Worm (Caenorhabditis elegans) whole organism, L1 larva: ENCODE measurements around the gene piki-1.
A peak's percentile ranks its signal among the peaks of the same experiment; 100 is the strongest.

Experiments
- C16A3.4 ChIP-seq: fragments of 150-350 bp; optimal IDR thresholded peaks from 2 replicates; lab custom pipeline; 2014; ENCODE audit warnings: missing biosample characterization, missing genetic modification characterization
- Y116A8C.19 ChIP-seq: sonication (generic microtip); optimal IDR thresholded peaks from 2 replicates; lab custom pipeline; 2016; ENCODE audit warnings: missing compliant biosample characterization, missing genetic modification characterization, borderline replicate concordance
- aha-1 ChIP-seq: fragments of 150-350 bp; optimal IDR thresholded peaks from 2 replicates; lab custom pipeline; 2014; ENCODE audit warnings: missing biosample characterization, missing genetic modification characterization
- alr-1 ChIP-seq: fragments of 200-800 bp; sonication (Bioruptor generic); optimal IDR thresholded peaks from 2 replicates; lab custom pipeline; 2018; ENCODE audit warnings: borderline replicate concordance, mild to moderate bottlenecking, missing genetic modification characterization, missing compliant biosample characterization
- ama-1 ChIP-seq: fragments of 150-350 bp; optimal IDR thresholded peaks from 2 replicates; lab custom pipeline; 2014
- ceh-82 ChIP-seq, 3 experiments: fragments of 150-350 bp in 1 of 3; sonication (generic microtip) in 2 of 3; optimal IDR thresholded peaks; 2 replicates each; lab custom pipeline; 2014 to 2017; ENCODE audit warnings: missing biosample characterization in 3 of 3, missing genetic modification characterization in 3 of 3
- ceh-90 ChIP-seq: sonication (generic microtip); optimal IDR thresholded peaks from 2 replicates; lab custom pipeline; 2016; ENCODE audit warnings: missing genetic modification characterization, missing compliant biosample characterization
- ces-1 ChIP-seq: fragments of 150-350 bp; optimal IDR thresholded peaks from 2 replicates; lab custom pipeline; 2014; ENCODE audit warnings: missing biosample characterization, missing genetic modification reagents, missing genetic modification characterization
- dpl-1 ChIP-seq, 3 experiments: fragments of 150-350 bp in 2 of 3; sonication (generic microtip) in 1 of 3; optimal IDR thresholded peaks; 2 replicates each; lab custom pipeline; 2014 to 2017; ENCODE audit warnings: missing biosample characterization in 3 of 3, missing genetic modification characterization in 3 of 3, missing genetic modification reagents in 3 of 3
- efl-1 ChIP-seq, 4 experiments: fragments of 150-350 bp; optimal IDR thresholded peaks in 3 of 4; peaks in 1 of 4; 1 replicate in 1 of 4; 2 replicates in 3 of 4; lab custom pipeline; 2014; ENCODE audit warnings: missing biosample characterization in 2 of 4, missing genetic modification characterization in 2 of 4, missing genetic modification reagents in 2 of 4
- egl-27 ChIP-seq, 2 experiments: fragments of 150-350 bp in 1 of 2; sonication (generic microtip); optimal IDR thresholded peaks; 3 replicates each; lab custom pipeline; 2017 to 2018; ENCODE audit warnings: missing biosample characterization in 2 of 2, missing genetic modification characterization in 2 of 2, missing genetic modification reagents in 2 of 2
- elt-2 ChIP-seq: sonication (generic microtip); optimal IDR thresholded peaks from 2 replicates; lab custom pipeline; 2016; ENCODE audit warnings: missing genetic modification characterization, mild to moderate bottlenecking, inconsistent platforms, missing compliant biosample characterization, missing genetic modification reagents
- fkh-10 ChIP-seq: sonication (generic microtip); optimal IDR thresholded peaks from 2 replicates; lab custom pipeline; 2017; ENCODE audit warnings: missing biosample characterization, missing genetic modification reagents, missing genetic modification characterization
- grh-1 ChIP-seq: fragments of 200-800 bp; sonication (Bioruptor generic); IDR thresholded peaks from 2 replicates; pipeline ENCODE4 v1.3.6; 2022; ENCODE audit warnings: missing genetic modification reagents, missing genetic modification characterization, missing compliant biosample characterization
- hlh-17 ChIP-seq: fragments of 200-800 bp; sonication (Bioruptor generic); optimal IDR thresholded peaks from 2 replicates; lab custom pipeline; 2018; ENCODE audit warnings: missing genetic modification characterization, mild to moderate bottlenecking, missing compliant biosample characterization, moderate library complexity, borderline replicate concordance
- irx-1 ChIP-seq: sonication (generic microtip); optimal IDR thresholded peaks from 2 replicates; lab custom pipeline; 2016; ENCODE audit warnings: missing genetic modification characterization, missing compliant biosample characterization
- jun-1 ChIP-seq: fragments of 150-350 bp; optimal IDR thresholded peaks from 2 replicates; lab custom pipeline; 2014; ENCODE audit warnings: missing biosample characterization, missing genetic modification reagents, missing genetic modification characterization
- lin-14 ChIP-seq: fragments of 200-800 bp; sonication (Bioruptor generic); optimal IDR thresholded peaks from 2 replicates; lab custom pipeline; 2018; ENCODE audit warnings: mild to moderate bottlenecking, missing genetic modification characterization, moderate library complexity, missing compliant biosample characterization
- lin-39 ChIP-seq: fragments of 150-350 bp; optimal IDR thresholded peaks from 2 replicates; lab custom pipeline; 2014; ENCODE audit warnings: missing biosample characterization, missing genetic modification reagents, missing genetic modification characterization
- lsy-2 ChIP-seq, 2 experiments: fragments of 150-350 bp; optimal IDR thresholded peaks; 2 replicates each; lab custom pipeline; 2014; ENCODE audit warnings: missing biosample characterization in 2 of 2, missing genetic modification characterization in 2 of 2
- mdl-1 ChIP-seq, 2 experiments: fragments of 150-350 bp; optimal IDR thresholded peaks; 2 replicates each; lab custom pipeline; 2014 to 2017; ENCODE audit warnings: missing biosample characterization in 2 of 2, missing genetic modification characterization in 2 of 2, inconsistent platforms in 1 of 2
- mef-2 ChIP-seq: fragments of 150-350 bp; optimal IDR thresholded peaks from 2 replicates; lab custom pipeline; 2014; ENCODE audit warnings: missing biosample characterization, missing genetic modification characterization
- mep-1 ChIP-seq: fragments of 150-350 bp; optimal IDR thresholded peaks from 2 replicates; lab custom pipeline; 2014; ENCODE audit warnings: missing biosample characterization, missing genetic modification characterization
- nhr-12 ChIP-seq: sonication (generic microtip); optimal IDR thresholded peaks from 2 replicates; lab custom pipeline; 2017; ENCODE audit warnings: missing biosample characterization, missing genetic modification characterization
- nhr-19 ChIP-seq: fragments of 200-800 bp; sonication (Bioruptor generic); conservative IDR thresholded peaks from 2 replicates; pipeline ENCODE4 v1.3.6; 2022; ENCODE audit warnings: missing genetic modification characterization, missing compliant biosample characterization
- nhr-237 ChIP-seq: fragments of 150-350 bp; optimal IDR thresholded peaks from 2 replicates; lab custom pipeline; 2014; ENCODE audit warnings: missing biosample characterization, missing genetic modification characterization
- nhr-28 ChIP-seq: fragments of 150-350 bp; optimal IDR thresholded peaks from 2 replicates; lab custom pipeline; 2014; ENCODE audit warnings: missing biosample characterization, missing genetic modification characterization
- nhr-47 ChIP-seq: sonication (generic microtip); optimal IDR thresholded peaks from 2 replicates; lab custom pipeline; 2016; ENCODE audit warnings: mild to moderate bottlenecking, missing genetic modification characterization, moderate library complexity, missing compliant biosample characterization
- nhr-84 ChIP-seq: sonication (generic microtip); optimal IDR thresholded peaks from 2 replicates; lab custom pipeline; 2017; ENCODE audit warnings: missing biosample characterization, missing genetic modification characterization
- nhr-85 ChIP-seq: sonication (generic microtip); peaks from one replicate; lab custom pipeline; 2016; ENCODE audit warnings: missing genetic modification characterization, inconsistent platforms, missing compliant biosample characterization
- pag-3 ChIP-seq: sonication (generic microtip); optimal IDR thresholded peaks from 2 replicates; lab custom pipeline; 2017; ENCODE audit warnings: missing genetic modification characterization, mild to moderate bottlenecking, missing compliant biosample characterization, antibody characterized with exemption, borderline replicate concordance; ENCODE audit not compliant: insufficient read depth
- pax-3 ChIP-seq: fragments of 200-800 bp; sonication (Bioruptor generic); optimal IDR thresholded peaks from 2 replicates; lab custom pipeline; 2018; ENCODE audit warnings: mild to moderate bottlenecking, missing genetic modification characterization, moderate library complexity, missing compliant biosample characterization
- pqm-1 ChIP-seq: sonication (generic microtip); optimal IDR thresholded peaks from 3 replicates; lab custom pipeline; 2017; ENCODE audit warnings: missing biosample characterization, missing genetic modification characterization
- skn-1 ChIP-seq: fragments of 150-350 bp; optimal IDR thresholded peaks from 2 replicates; lab custom pipeline; 2014; ENCODE audit warnings: missing biosample characterization, missing genetic modification characterization
- snpc-4 ChIP-seq: fragments of 150-350 bp; optimal IDR thresholded peaks from 2 replicates; lab custom pipeline; 2014; ENCODE audit warnings: missing biosample characterization, missing genetic modification characterization
- sox-4 ChIP-seq: sonication (generic microtip); optimal IDR thresholded peaks from 2 replicates; lab custom pipeline; 2016; ENCODE audit warnings: missing genetic modification characterization, missing compliant biosample characterization
- sptf-1 ChIP-seq: fragments of 150-350 bp; optimal IDR thresholded peaks from 2 replicates; lab custom pipeline; 2014; ENCODE audit warnings: missing biosample characterization, missing genetic modification characterization
- tlp-1 ChIP-seq: fragments of 150-350 bp; optimal IDR thresholded peaks from 2 replicates; lab custom pipeline; 2014; ENCODE audit warnings: missing biosample characterization, missing genetic modification characterization
- unc-30 ChIP-seq: sonication (generic microtip); optimal IDR thresholded peaks from 2 replicates; lab custom pipeline; 2017; ENCODE audit warnings: missing biosample characterization, missing genetic modification characterization
- unc-86 ChIP-seq: sonication (generic microtip); optimal IDR thresholded peaks from 2 replicates; lab custom pipeline; 2016; ENCODE audit warnings: missing genetic modification characterization, missing compliant biosample characterization
- unc-98 ChIP-seq: fragments of 200-800 bp; sonication (Bioruptor generic); IDR thresholded peaks from 2 replicates; pipeline ENCODE4 v1.3.6; 2022; ENCODE audit warnings: missing genetic modification characterization, missing compliant biosample characterization
- vab-15 ChIP-seq: sonication (generic microtip); optimal IDR thresholded peaks from 2 replicates; lab custom pipeline; 2017; ENCODE audit warnings: missing genotype, mild to moderate bottlenecking, missing genetic modification characterization, missing compliant biosample characterization
- xbp-1 ChIP-seq: sonication (generic microtip); optimal IDR thresholded peaks from 2 replicates; lab custom pipeline; 2016; ENCODE audit warnings: missing genetic modification characterization, missing compliant biosample characterization
- zip-4 ChIP-seq: fragments of 200-800 bp; sonication (Bioruptor generic); optimal IDR thresholded peaks from 2 replicates; lab custom pipeline; 2018; ENCODE audit warnings: mild to moderate bottlenecking, missing genetic modification characterization, moderate library complexity, missing compliant biosample characterization
- ztf-11 ChIP-seq, 2 experiments: sonication (generic microtip); optimal IDR thresholded peaks; 2 replicates each; lab custom pipeline; 2016 to 2017; ENCODE audit warnings: missing genetic modification characterization in 2 of 2, missing biosample characterization in 1 of 2, missing compliant biosample characterization in 1 of 2
- ztf-4 ChIP-seq: fragments of 150-350 bp; optimal IDR thresholded peaks from 2 replicates; lab custom pipeline; 2014; ENCODE audit warnings: missing biosample characterization, missing genetic modification characterization

The piki-1 gene

DNA sequence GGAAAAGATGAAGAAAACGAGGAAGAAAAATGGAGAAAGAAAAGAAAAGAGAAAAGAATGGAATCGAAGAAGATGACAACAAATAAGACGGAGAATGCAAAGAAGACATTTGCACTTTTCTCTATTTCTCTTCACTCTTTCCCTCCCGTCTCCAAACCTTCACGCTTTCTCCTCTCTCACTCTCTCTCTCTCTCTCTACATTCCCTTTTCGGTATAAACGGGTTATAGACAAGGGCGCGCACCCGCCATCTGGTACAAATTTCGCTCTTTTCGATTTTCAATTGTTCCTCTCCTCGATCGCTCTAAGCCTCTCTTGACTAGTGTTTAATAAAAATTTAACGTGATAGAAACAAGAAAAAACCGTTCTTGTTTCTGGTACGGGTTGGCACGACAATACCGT, 30.6 kb upstream of the piki-1 start (continued):
- TF ChIP-seq lin-14 (peak; percentile 95), pax-3 (no peak), unc-98 (no peak), ceh-82 (tag; optimal IDR thresholded peaks at IDR 0.05; lab: Kevin White, UChicago) (peak; percentile 54 to 75 (median 64)), nhr-47 (tag; lab: Kevin White, UChicago) (peak; percentile 66), xbp-1 (tag; lab: Kevin White, UChicago) (peak; percentile 45), jun-1 (tag; lab: Kevin White, UChicago) (peak; percentile 44), ztf-4 (tag; lab: Kevin White, UChicago) (peak; percentile 64), grh-1 (GFP tag; lab: Robert Waterston, UW) (peak; percentile 82)
- TF ChIP-seq, all 84 proteins: peak for 43

DNA sequence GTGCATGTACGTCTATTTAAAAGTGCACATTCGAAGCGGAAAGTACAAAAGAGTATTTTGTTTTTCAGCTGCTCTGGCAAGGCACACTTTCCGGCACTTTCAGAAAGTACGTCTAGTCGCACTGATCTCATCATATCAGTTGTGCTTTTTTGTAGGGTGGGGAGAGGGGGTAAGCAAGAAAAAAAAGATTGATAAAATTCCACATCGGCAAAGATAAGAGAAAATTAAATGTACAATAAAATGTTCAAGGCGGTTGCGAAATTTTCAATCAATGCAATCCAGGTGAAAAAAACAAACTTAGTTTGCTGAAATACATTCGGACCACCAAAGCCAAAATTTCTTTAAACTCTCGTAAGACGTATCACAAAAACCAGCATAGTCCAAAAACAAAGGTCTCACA, 30.0 kb upstream of the piki-1 start:
- TF ChIP-seq elt-2 (tag; lab: Kevin White, UChicago) (peak; percentile 39), pqm-1 (tag; lab: Kevin White, UChicago) (peak; percentile 22), fkh-10 (GFP tag; lab: Kevin White, UChicago) (no peak), nhr-237 (tag; lab: Kevin White, UChicago) (no peak), ces-1 (GFP tag; lab: Kevin White, UChicago) (no peak)
- TF ChIP-seq, all 84 proteins: peak for 2

DNA sequence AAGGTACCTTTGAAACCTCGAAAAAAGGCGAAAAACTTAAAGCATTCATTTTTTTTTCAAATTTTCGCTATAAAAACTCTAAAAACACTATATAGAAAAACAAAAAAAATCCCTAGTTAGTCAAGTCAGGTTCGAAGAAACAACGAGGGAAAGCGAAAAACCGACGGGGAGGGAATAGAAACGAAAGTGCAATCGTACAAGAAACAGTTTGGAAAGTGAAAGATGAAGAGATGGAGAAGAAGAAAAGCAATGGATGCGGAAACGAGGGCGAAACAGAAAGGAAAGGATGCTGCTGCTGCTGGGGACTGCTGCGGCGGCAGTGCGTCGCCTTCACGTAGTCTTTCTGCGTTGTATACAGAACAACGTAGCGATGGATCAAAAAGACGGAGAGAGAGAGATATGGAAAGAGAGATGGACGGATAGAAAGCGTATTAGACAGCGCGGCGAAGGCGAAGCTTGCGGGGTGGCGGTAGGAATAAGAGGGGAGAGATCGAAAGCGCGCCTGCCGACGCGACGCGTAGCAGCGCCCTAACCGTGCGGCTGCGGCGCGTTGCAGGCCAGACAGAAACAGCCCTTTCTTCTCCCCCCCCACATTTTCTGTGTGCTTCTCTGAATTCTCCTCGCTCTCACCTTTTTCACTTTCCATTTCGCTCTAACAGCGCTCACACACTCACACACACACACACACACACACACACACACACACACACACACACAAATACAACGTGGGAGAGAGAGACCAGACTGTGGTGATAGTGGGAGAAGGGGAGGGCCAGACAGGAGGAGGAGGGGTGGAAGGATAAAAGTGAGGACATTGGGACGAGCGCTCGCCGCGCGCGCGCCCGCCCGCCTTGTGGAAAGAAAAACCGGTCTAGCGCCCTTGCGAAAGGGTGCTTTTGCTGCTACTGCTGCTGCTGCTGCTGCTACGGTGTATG, 28.9 kb upstream of the piki-1 start:
- TF ChIP-seq vab-15 (tag; lab: Kevin White, UChicago), result no peak
- TF ChIP-seq ceh-90 (tag; lab: Kevin White, UChicago), result no peak
- peak; percentile 65 to 76 for TF ChIP-seq lsy-2 (tag; optimal IDR thresholded peaks at IDR 0.05; lab: Kevin White, UChicago)
- no peak for TF ChIP-seq Y116A8C.19 (tag; lab: Kevin White, UChicago)
- peak; percentile 99 for TF ChIP-seq nhr-85
- peak; percentile 56 for TF ChIP-seq skn-1 (tag; lab: Kevin White, UChicago)
- TF ChIP-seq snpc-4 (tag; lab: Kevin White, UChicago), result peak; percentile 21
- peak; percentile 61 for TF ChIP-seq irx-1
- TF ChIP-seq nhr-237 (tag; lab: Kevin White, UChicago), result peak; percentile 15
- no peak for TF ChIP-seq sox-4
- peak; percentile 58 for TF ChIP-seq C16A3.4 (tag; lab: Kevin White, UChicago)
- TF ChIP-seq lin-39 (tag; lab: Kevin White, UChicago), result no peak
- TF ChIP-seq ama-1 (lab: Kevin White, UChicago), result no peak
- no peak for TF ChIP-seq tlp-1 (tag; lab: Kevin White, UChicago)
- no peak for TF ChIP-seq unc-30 (tag; lab: Kevin White, UChicago)
- TF ChIP-seq hlh-17 (GFP tag; lab: Kevin White, UChicago), result no peak
- TF ChIP-seq grh-1 (GFP tag; lab: Robert Waterston, UW), result peak; percentile 94
- TF ChIP-seq mdl-1 (tag; optimal IDR thresholded peaks at IDR 0.05; lab: Kevin White, UChicago), result peak in 1 of 2 experiments; percentile 94
- TF ChIP-seq efl-1 (optimal IDR thresholded peaks at IDR 0.05; lab: Kevin White, UChicago), result peak; percentile 40 to 56
- peak in 1 of 2 experiments; percentile 64 for TF ChIP-seq efl-1 (GFP tag; optimal IDR thresholded peaks at IDR 0.05 in 1 of 2; lab: Kevin White, UChicago)
- peak; percentile 77 for TF ChIP-seq pax-3
- TF ChIP-seq nhr-47 (tag; lab: Kevin White, UChicago), result peak; percentile 79
- peak; percentile 75 for TF ChIP-seq mef-2 (tag; lab: Kevin White, UChicago)
- peak; percentile 43 to 81 for TF ChIP-seq egl-27 (tag; optimal IDR thresholded peaks at IDR 0.05; lab: Kevin White, UChicago)
- TF ChIP-seq nhr-19 (GFP tag; lab: Robert Waterston, UW), result peak; percentile 85
- TF ChIP-seq nhr-28, result no peak
- TF ChIP-seq unc-86 (tag; lab: Kevin White, UChicago), result peak; percentile 63
- TF ChIP-seq aha-1 (tag; lab: Kevin White, UChicago), result no peak
- peak in 1 of 2 experiments; percentile 57 for TF ChIP-seq ztf-11 (tag; optimal IDR thresholded peaks at IDR 0.05; lab: Kevin White, UChicago)
- no peak for TF ChIP-seq sptf-1 (tag; lab: Kevin White, UChicago)
- no peak for TF ChIP-seq pag-3 (tag; lab: Kevin White, UChicago)
- peak in 2 of 3 experiments; percentile 10 to 17 for TF ChIP-seq dpl-1 (GFP tag; optimal IDR thresholded peaks at IDR 0.05; lab: Kevin White, UChicago)
- TF ChIP-seq zip-4 (GFP tag; lab: Kevin White, UChicago), result peak; percentile 52
- TF ChIP-seq nhr-12 (tag; lab: Kevin White, UChicago), result no peak
- TF ChIP-seq alr-1 (tag; lab: Kevin White, UChicago), result no peak
- peak; percentile 64 for TF ChIP-seq mep-1 (tag; lab: Kevin White, UChicago)
- no peak for TF ChIP-seq nhr-84
